Fruit fly (Drosophila melanogaster) whole organism, prepupa: ENCODE results near the gene Mst84Db.

Experiments used
- Blimp-1 ChIP-seq: fragments of 200-800 bp; sonication (Bioruptor generic); optimal IDR thresholded peaks from 3 replicates; lab custom pipeline; 2017; ENCODE audit warnings: missing biosample characterization, missing genetic modification characterization, mild to moderate bottlenecking, moderate library complexity, missing genetic modification reagents
- CG10631 ChIP-seq: fragments of 200-800 bp; sonication (Bioruptor generic); optimal IDR thresholded peaks from 2 replicates; lab custom pipeline; 2016; ENCODE audit warnings: missing biosample characterization, missing genetic modification characterization
- CG10669 ChIP-seq: fragments of 200-800 bp; sonication (Bioruptor generic); optimal IDR thresholded peaks from 3 replicates; lab custom pipeline; 2018; ENCODE audit warnings: missing biosample characterization, mild to moderate bottlenecking, missing genetic modification characterization, moderate library complexity
- CG11294 ChIP-seq: fragments of 200-800 bp; sonication (Bioruptor generic); IDR thresholded peaks from 2 replicates; pipeline ENCODE4 v1.3.6; 2022; ENCODE audit warnings: missing biosample characterization, missing genetic modification characterization
- CG11762 ChIP-seq: fragments of 200-800 bp; sonication (Bioruptor generic); optimal IDR thresholded peaks from 3 replicates; lab custom pipeline; 2016; ENCODE audit warnings: missing biosample characterization, missing genetic modification characterization; ENCODE audit not compliant: insufficient read depth
- CG11902 ChIP-seq: fragments of 200-800 bp; sonication (Bioruptor generic); optimal IDR thresholded peaks from 3 replicates; lab custom pipeline; 2016; ENCODE audit warnings: missing biosample characterization, missing genetic modification characterization
- CG1621 ChIP-seq: fragments of 200-800 bp; sonication (Bioruptor generic); optimal IDR thresholded peaks from 3 replicates; lab custom pipeline; 2018; ENCODE audit warnings: missing biosample characterization, mild to moderate bottlenecking, missing genetic modification characterization
- CG3032 ChIP-seq: fragments of 200-800 bp; optimal IDR thresholded peaks from 2 replicates; lab custom pipeline; 2019; ENCODE audit warnings: missing biosample characterization, mild to moderate bottlenecking, missing genetic modification characterization, moderate library complexity
- CG31627 ChIP-seq: fragments of 200-800 bp; sonication (Bioruptor generic); optimal IDR thresholded peaks from 3 replicates; lab custom pipeline; 2016; ENCODE audit warnings: missing biosample characterization, missing genetic modification characterization
- CG32006 ChIP-seq: fragments of 200-800 bp; sonication (Bioruptor generic); optimal IDR thresholded peaks from 3 replicates; lab custom pipeline; 2017; ENCODE audit warnings: missing biosample characterization, mild to moderate bottlenecking, missing genetic modification characterization
- CG34406 ChIP-seq: fragments of 200-800 bp; sonication (Bioruptor generic); optimal IDR thresholded peaks from 3 replicates; lab custom pipeline; 2016; ENCODE audit warnings: missing biosample characterization, missing genetic modification characterization
- CG3919 ChIP-seq: fragments of 200-800 bp; sonication (Bioruptor generic); optimal IDR thresholded peaks from 3 replicates; lab custom pipeline; 2016; ENCODE audit warnings: missing biosample characterization, missing genetic modification characterization
- CG4318 ChIP-seq: fragments of 200-800 bp; sonication (Bioruptor generic); optimal IDR thresholded peaks from 3 replicates; lab custom pipeline; 2017; ENCODE audit warnings: missing biosample characterization, mild to moderate bottlenecking, missing genetic modification characterization
- CG6163 ChIP-seq: fragments of 200-800 bp; sonication (Bioruptor generic); IDR thresholded peaks from 3 replicates; pipeline ENCODE4 v1.3.6; 2022; ENCODE audit warnings: missing biosample characterization, missing genetic modification characterization
- CG6276 ChIP-seq: fragments of 200-800 bp; sonication (Bioruptor generic); optimal IDR thresholded peaks from 2 replicates; lab custom pipeline; 2017; ENCODE audit warnings: missing biosample characterization, mild to moderate bottlenecking, missing genetic modification characterization
- CG6792 ChIP-seq: fragments of 200-800 bp; sonication (Bioruptor generic); optimal IDR thresholded peaks from 3 replicates; lab custom pipeline; 2016; ENCODE audit warnings: missing biosample characterization, missing genetic modification characterization
- CG6808 ChIP-seq: fragments of 200-800 bp; sonication (Bioruptor generic); optimal IDR thresholded peaks from 3 replicates; lab custom pipeline; 2017; ENCODE audit warnings: missing biosample characterization, missing genetic modification characterization, mild to moderate bottlenecking, moderate library complexity, missing genetic modification reagents
- CG8119 ChIP-seq: fragments of 200-800 bp; sonication (Bioruptor generic); IDR thresholded peaks from 3 replicates; pipeline ENCODE4 v1.3.6; 2022; ENCODE audit warnings: missing biosample characterization, missing genetic modification characterization
- CG8632 ChIP-seq: fragments of 200-800 bp; sonication (Bioruptor generic); optimal IDR thresholded peaks from 3 replicates; lab custom pipeline; 2016; ENCODE audit warnings: missing biosample characterization, missing genetic modification characterization
- CG9139 ChIP-seq: fragments of 200-800 bp; sonication (Bioruptor generic); optimal IDR thresholded peaks from 3 replicates; lab custom pipeline; 2017; ENCODE audit warnings: missing biosample characterization, mild to moderate bottlenecking, missing genetic modification characterization
- Eip75B ChIP-seq: fragments of 200-800 bp; sonication (Bioruptor generic); optimal IDR thresholded peaks from 3 replicates; lab custom pipeline; 2016; ENCODE audit warnings: missing biosample characterization, missing genetic modification characterization
- Eip93F ChIP-seq: fragments of 200-800 bp; sonication (Bioruptor generic); optimal IDR thresholded peaks from 2 replicates; lab custom pipeline; 2016; ENCODE audit warnings: missing biosample characterization, mild to moderate bottlenecking, missing genetic modification characterization
- Ets96B ChIP-seq: fragments of 200-800 bp; optimal IDR thresholded peaks from 2 replicates; lab custom pipeline; 2019; ENCODE audit warnings: missing biosample characterization, mild to moderate bottlenecking, missing genetic modification characterization, moderate library complexity
- Gug ChIP-seq: fragments of 200-800 bp; sonication (Bioruptor generic); IDR thresholded peaks from 2 replicates; pipeline ENCODE4 v1.3.6; 2022; ENCODE audit warnings: missing biosample characterization, missing genetic modification characterization
- Hr39 ChIP-seq: fragments of 200-800 bp; sonication (Bioruptor generic); optimal IDR thresholded peaks from 2 replicates; lab custom pipeline; 2016; ENCODE audit warnings: missing biosample characterization, missing genetic modification characterization
- Hr4 ChIP-seq: fragments of 200-800 bp; sonication (Bioruptor generic); optimal IDR thresholded peaks from 3 replicates; lab custom pipeline; 2016; ENCODE audit warnings: missing biosample characterization, missing genetic modification characterization
- Lpt ChIP-seq: fragments of 200-800 bp; sonication (Bioruptor generic); optimal IDR thresholded peaks from 3 replicates; lab custom pipeline; 2016; ENCODE audit warnings: missing biosample characterization, missing genetic modification characterization
- Met ChIP-seq: fragments of 200-800 bp; sonication (Bioruptor generic); optimal IDR thresholded peaks from 3 replicates; lab custom pipeline; 2016; ENCODE audit warnings: missing biosample characterization, missing genetic modification characterization
- Smox ChIP-seq: fragments of 200-800 bp; sonication (Bioruptor generic); optimal IDR thresholded peaks from 3 replicates; lab custom pipeline; 2016; ENCODE audit warnings: missing biosample characterization, missing genetic modification characterization
- Sox14 ChIP-seq: fragments of 200-800 bp; sonication (Bioruptor generic); optimal IDR thresholded peaks from 3 replicates; lab custom pipeline; 2016; ENCODE audit warnings: missing biosample characterization, missing genetic modification characterization
- achi ChIP-seq: fragments of 200-800 bp; sonication (Bioruptor generic); optimal IDR thresholded peaks from 3 replicates; lab custom pipeline; 2016; ENCODE audit warnings: missing biosample characterization, missing genetic modification characterization
- cyc ChIP-seq: fragments of 200-800 bp; sonication (Bioruptor generic); optimal IDR thresholded peaks from 3 replicates; lab custom pipeline; 2016; ENCODE audit warnings: missing biosample characterization, missing genetic modification characterization
- dac ChIP-seq: fragments of 200-800 bp; sonication (Bioruptor generic); optimal IDR thresholded peaks from 2 replicates; lab custom pipeline; 2017; ENCODE audit warnings: missing biosample characterization, mild to moderate bottlenecking, missing genetic modification characterization
- dsx ChIP-seq: fragments of 200-800 bp; optimal IDR thresholded peaks from 3 replicates; lab custom pipeline; 2019; ENCODE audit warnings: missing biosample characterization, mild to moderate bottlenecking, missing genetic modification characterization, moderate library complexity; ENCODE audit not compliant: poor library complexity, severe bottlenecking
- eg ChIP-seq: fragments of 200-800 bp; sonication (Bioruptor generic); IDR thresholded peaks from 3 replicates; pipeline ENCODE4 v1.3.6; 2022; ENCODE audit warnings: missing biosample characterization, missing genetic modification characterization
- esn ChIP-seq: fragments of 200-800 bp; sonication (Bioruptor generic); optimal IDR thresholded peaks from 2 replicates; lab custom pipeline; 2016; ENCODE audit warnings: missing biosample characterization, mild to moderate bottlenecking, missing genetic modification characterization, moderate library complexity
- fd59A ChIP-seq: fragments of 200-800 bp; sonication (Bioruptor generic); optimal IDR thresholded peaks from 2 replicates; lab custom pipeline; 2017; ENCODE audit warnings: missing biosample characterization, mild to moderate bottlenecking, missing genetic modification characterization, missing genetic modification reagents
- fd85E ChIP-seq: fragments of 200-800 bp; sonication (Bioruptor generic); optimal IDR thresholded peaks from 3 replicates; lab custom pipeline; 2016; ENCODE audit warnings: missing biosample characterization, missing genetic modification characterization
- fkh ChIP-seq: fragments of 200-800 bp; sonication (Bioruptor generic); optimal IDR thresholded peaks from 3 replicates; lab custom pipeline; 2017; ENCODE audit warnings: missing biosample characterization, mild to moderate bottlenecking, missing genetic modification characterization, moderate library complexity
- lz ChIP-seq: fragments of 200-800 bp; sonication (Bioruptor generic); optimal IDR thresholded peaks from 3 replicates; lab custom pipeline; 2016; ENCODE audit warnings: missing biosample characterization, missing genetic modification characterization
- pdm3 ChIP-seq: fragments of 200-800 bp; sonication (Bioruptor generic); optimal IDR thresholded peaks from 3 replicates; lab custom pipeline; 2016; ENCODE audit warnings: missing biosample characterization, missing genetic modification characterization
- salr ChIP-seq, 2 experiments: fragments of 200-800 bp; sonication (Bioruptor generic); optimal IDR thresholded peaks; 3 replicates each; lab custom pipeline; 2016 to 2018; ENCODE audit warnings: missing biosample characterization in 2 of 2, missing genetic modification characterization in 2 of 2, mild to moderate bottlenecking in 1 of 2
- ss ChIP-seq, 2 experiments: fragments of 200-800 bp; sonication (Bioruptor generic); optimal IDR thresholded peaks; 2 replicates in 1 of 2; 3 replicates in 1 of 2; lab custom pipeline; 2017 to 2018; ENCODE audit warnings: mild to moderate bottlenecking in 2 of 2, missing biosample characterization in 2 of 2, missing genetic modification characterization in 2 of 2, moderate library complexity in 1 of 2
- vri ChIP-seq: fragments of 200-800 bp; sonication (Bioruptor generic); optimal IDR thresholded peaks from 3 replicates; lab custom pipeline; 2016; ENCODE audit warnings: missing biosample characterization, mild to moderate bottlenecking, missing genetic modification characterization

The Mst84Db gene

DNA sequence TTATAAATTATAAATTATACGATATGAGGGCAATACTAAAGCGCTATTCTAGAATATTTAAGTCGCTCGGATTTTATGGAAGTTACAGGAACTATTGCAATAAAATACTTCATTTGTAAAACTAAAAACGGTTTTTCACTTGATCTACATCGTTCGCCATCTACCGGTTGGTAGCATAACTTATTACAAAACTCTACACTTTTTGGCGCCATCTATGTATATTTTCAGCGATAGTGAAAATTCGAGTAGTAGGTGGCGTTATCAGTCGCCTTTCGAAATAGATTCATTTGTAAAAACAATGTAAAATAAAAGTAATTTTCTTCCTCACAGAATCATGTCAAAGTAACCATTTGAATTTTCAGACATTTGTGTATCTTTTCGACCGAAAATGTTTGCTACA, 19.0 kb downstream of the Mst84Db start, which contains the start of gene nxf4 (continued):
- no peak for TF ChIP-seq CG6808 (GFP tag; lab: Kevin White, UChicago)
- no peak for TF ChIP-seq fd85E
- no peak for TF ChIP-seq salr (GFP tag; optimal IDR thresholded peaks at IDR 0.05; lab: Kevin White, UChicago)
- TF ChIP-seq lz (GFP tag; lab: Kevin White, UChicago), result peak; percentile 53
- no peak for TF ChIP-seq CG8119
- TF ChIP-seq CG8632 (GFP tag; lab: Kevin White, UChicago), result no peak
- peak; percentile 24 for TF ChIP-seq CG10631
- no peak for TF ChIP-seq vri (GFP tag; lab: Kevin White, UChicago)
- TF ChIP-seq eg, result no peak
- no peak for TF ChIP-seq Blimp-1 (GFP tag; lab: Kevin White, UChicago)
- no peak for TF ChIP-seq CG11294 (GFP tag; lab: Robert Waterston, UW)
- TF ChIP-seq CG3032, result no peak
- TF ChIP-seq ss (GFP tag; optimal IDR thresholded peaks at IDR 0.05; lab: Kevin White, UChicago), result no peak
- TF ChIP-seq CG6276 (GFP tag; lab: Kevin White, UChicago), result no peak
- TF ChIP-seq Hr39 (GFP tag; lab: Kevin White, UChicago), result peak; percentile 59
- TF ChIP-seq CG11762 (GFP tag; lab: Kevin White, UChicago), result no peak
- TF ChIP-seq CG4318, result no peak
- no peak for TF ChIP-seq fd59A (GFP tag; lab: Kevin White, UChicago)
- TF ChIP-seq Smox (GFP tag; lab: Kevin White, UChicago), result peak; percentile 27
- peak; percentile 43 for TF ChIP-seq esn (GFP tag; lab: Kevin White, UChicago)
- TF ChIP-seq CG1621 (tag; lab: Kevin White, UChicago), result no peak
- peak; percentile 34 for TF ChIP-seq pdm3 (GFP tag; lab: Kevin White, UChicago)
- TF ChIP-seq CG6792 (GFP tag; lab: Kevin White, UChicago), result no peak
- no peak for TF ChIP-seq fkh (GFP tag; lab: Kevin White, UChicago)
- no peak for TF ChIP-seq Lpt (GFP tag; lab: Kevin White, UChicago)
- no peak for TF ChIP-seq Ets96B (tag; lab: Kevin White, UChicago)
- TF ChIP-seq CG34406 (GFP tag; lab: Kevin White, UChicago), result no peak
- peak; percentile 40 for TF ChIP-seq CG3919 (GFP tag; lab: Kevin White, UChicago)
- no peak for TF ChIP-seq CG9139 (GFP tag; lab: Kevin White, UChicago)
- TF ChIP-seq Met (GFP tag; lab: Kevin White, UChicago), result peak; percentile 23
- TF ChIP-seq Eip93F (GFP tag; lab: Kevin White, UChicago), result no peak
- TF ChIP-seq cyc (GFP tag; lab: Kevin White, UChicago), result peak; percentile 61
- TF ChIP-seq dsx (GFP tag; lab: Kevin White, UChicago), result no peak
- peak; percentile 1 for TF ChIP-seq dac (GFP tag; lab: Kevin White, UChicago)
- TF ChIP-seq CG31627 (GFP tag; lab: Kevin White, UChicago), result peak; percentile 61
- peak; percentile 15 for TF ChIP-seq Eip75B (GFP tag; lab: Kevin White, UChicago)
- TF ChIP-seq CG6163 (GFP tag; lab: Robert Waterston, UW), result no peak
- TF ChIP-seq CG32006 (GFP tag; lab: Kevin White, UChicago), result no peak
- no peak for TF ChIP-seq achi (GFP tag; lab: Kevin White, UChicago)
- TF ChIP-seq CG10669 (GFP tag; lab: Kevin White, UChicago), result no peak
- TF ChIP-seq Gug (GFP tag; lab: Robert Waterston, UW), result no peak

DNA sequence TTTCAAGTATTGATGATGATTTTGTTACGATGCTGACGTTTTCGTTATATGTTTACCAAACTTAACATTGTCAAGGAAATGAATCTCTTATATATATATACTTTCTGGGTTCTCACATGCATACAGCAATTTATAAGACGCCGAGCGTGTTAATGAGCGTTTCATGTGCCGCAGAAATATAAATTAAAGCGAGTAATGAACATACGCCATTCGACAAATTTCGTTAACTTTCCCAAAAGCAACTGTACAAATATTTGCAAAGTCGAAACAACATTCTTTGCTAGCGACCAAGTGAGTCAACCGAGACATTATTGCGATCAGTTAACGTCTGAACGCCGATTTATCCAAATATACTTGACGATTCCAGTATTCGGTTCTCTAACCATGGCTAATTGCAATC, 20.7 kb downstream of the Mst84Db start, which contains the start of gene CG31496:
Gene CG31496 (plus strand): TSS at position 301 of the 400 bp plus-strand sequence.
- TF ChIP-seq Met (GFP tag; lab: Kevin White, UChicago) (no peak), CG31627 (GFP tag; lab: Kevin White, UChicago) (no peak), Gug (GFP tag; lab: Robert Waterston, UW) (no peak), fkh (GFP tag; lab: Kevin White, UChicago) (peak; percentile 36), Sox14 (GFP tag; lab: Kevin White, UChicago) (no peak), CG11902 (no peak), vri (GFP tag; lab: Kevin White, UChicago) (no peak), Hr4 (GFP tag; lab: Kevin White, UChicago) (no peak)
